Fruit fly (Drosophila melanogaster) whole organism: ENCODE measurements around the gene Ptx1.

Experiments used
- CG8478 ChIP-seq: fragments of >200 bp; optimal IDR thresholded peaks from 2 replicates; lab custom pipeline; 2018; ENCODE audit warnings: inconsistent platforms
- Dll ChIP-seq: fragments of >200 bp; optimal IDR thresholded peaks from 2 replicates; lab custom pipeline; 2017
- EcR ChIP-seq, 2 experiments: fragments of >200 bp; optimal IDR thresholded peaks; 2 replicates each; lab custom pipeline; 2017; ENCODE audit warnings: missing biosample characterization in 2 of 2, missing genetic modification characterization in 2 of 2, missing genetic modification reagents in 2 of 2
- pan ChIP-seq: fragments of >200 bp; optimal IDR thresholded peaks from 2 replicates; lab custom pipeline; 2017
- psq ChIP-seq: fragments of >200 bp; optimal IDR thresholded peaks from 2 replicates; lab custom pipeline; 2017
- usp ChIP-seq: fragments of >200 bp; optimal IDR thresholded peaks from 2 replicates; lab custom pipeline; 2017; ENCODE audit warnings: missing biosample characterization, missing genetic modification characterization, mixed read lengths

dm6 chr3R:30946352-30946751 is 33.8 kb downstream of the Ptx1 start:
- no peak for TF ChIP-seq Dll (lab: Kevin White, UChicago)
- TF ChIP-seq psq (lab: Kevin White, UChicago), result no peak
- TF ChIP-seq usp (GFP tag; lab: Kevin White, UChicago), result no peak
- TF ChIP-seq CG8478 (lab: Kevin White, UChicago), result no peak
- TF ChIP-seq pan (lab: Kevin White, UChicago), result no peak
- TF ChIP-seq EcR (GFP tag; optimal IDR thresholded peaks at IDR 0.05; lab: Kevin White, UChicago), result no peak
